Fruit fly (Drosophila melanogaster) whole organism, prepupa: Measurements from ENCODE around the gene CG34451.

Experiments used
- CG11294 ChIP-seq: fragments of 200-800 bp; sonication (Bioruptor generic); IDR thresholded peaks from 2 replicates; pipeline ENCODE4 v1.3.6; 2022; ENCODE audit warnings: missing biosample characterization, missing genetic modification characterization
- Hr39 ChIP-seq: fragments of 200-800 bp; sonication (Bioruptor generic); optimal IDR thresholded peaks from 2 replicates; lab custom pipeline; 2016; ENCODE audit warnings: missing biosample characterization, missing genetic modification characterization
- Smox ChIP-seq: fragments of 200-800 bp; sonication (Bioruptor generic); optimal IDR thresholded peaks from 3 replicates; lab custom pipeline; 2016; ENCODE audit warnings: missing biosample characterization, missing genetic modification characterization
- cyc ChIP-seq: fragments of 200-800 bp; sonication (Bioruptor generic); optimal IDR thresholded peaks from 3 replicates; lab custom pipeline; 2016; ENCODE audit warnings: missing biosample characterization, missing genetic modification characterization

DNA sequence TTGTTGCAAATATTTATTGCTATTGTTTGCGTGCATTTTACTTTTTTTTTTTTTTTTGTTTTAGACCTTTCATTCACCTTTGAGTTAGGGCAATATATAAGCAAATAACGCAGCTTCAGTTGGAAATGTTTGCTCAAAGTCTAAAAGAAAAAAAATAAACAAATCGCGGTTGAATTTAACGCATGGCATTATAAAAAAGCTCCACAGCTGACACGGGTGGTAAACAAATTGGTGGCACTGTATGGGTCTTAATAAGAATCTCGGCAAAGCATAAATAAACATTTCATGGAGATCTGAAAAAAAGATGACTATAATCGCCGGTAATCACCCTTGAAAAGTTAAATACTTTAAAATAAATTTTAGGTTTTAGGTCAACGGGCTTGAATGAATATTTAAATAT is 2.5 kb upstream of the CG34451 start:
- no peak for TF ChIP-seq CG11294 (GFP tag; lab: Robert Waterston, UW)
- TF ChIP-seq Hr39 (GFP tag; lab: Kevin White, UChicago), result no peak
- no peak for TF ChIP-seq Smox
- no peak for TF ChIP-seq cyc (GFP tag; lab: Kevin White, UChicago)
